Fruit fly (Drosophila melanogaster): ENCODE measurements around the gene Cyp318a1.

The Cyp318a1 gene

DNA sequence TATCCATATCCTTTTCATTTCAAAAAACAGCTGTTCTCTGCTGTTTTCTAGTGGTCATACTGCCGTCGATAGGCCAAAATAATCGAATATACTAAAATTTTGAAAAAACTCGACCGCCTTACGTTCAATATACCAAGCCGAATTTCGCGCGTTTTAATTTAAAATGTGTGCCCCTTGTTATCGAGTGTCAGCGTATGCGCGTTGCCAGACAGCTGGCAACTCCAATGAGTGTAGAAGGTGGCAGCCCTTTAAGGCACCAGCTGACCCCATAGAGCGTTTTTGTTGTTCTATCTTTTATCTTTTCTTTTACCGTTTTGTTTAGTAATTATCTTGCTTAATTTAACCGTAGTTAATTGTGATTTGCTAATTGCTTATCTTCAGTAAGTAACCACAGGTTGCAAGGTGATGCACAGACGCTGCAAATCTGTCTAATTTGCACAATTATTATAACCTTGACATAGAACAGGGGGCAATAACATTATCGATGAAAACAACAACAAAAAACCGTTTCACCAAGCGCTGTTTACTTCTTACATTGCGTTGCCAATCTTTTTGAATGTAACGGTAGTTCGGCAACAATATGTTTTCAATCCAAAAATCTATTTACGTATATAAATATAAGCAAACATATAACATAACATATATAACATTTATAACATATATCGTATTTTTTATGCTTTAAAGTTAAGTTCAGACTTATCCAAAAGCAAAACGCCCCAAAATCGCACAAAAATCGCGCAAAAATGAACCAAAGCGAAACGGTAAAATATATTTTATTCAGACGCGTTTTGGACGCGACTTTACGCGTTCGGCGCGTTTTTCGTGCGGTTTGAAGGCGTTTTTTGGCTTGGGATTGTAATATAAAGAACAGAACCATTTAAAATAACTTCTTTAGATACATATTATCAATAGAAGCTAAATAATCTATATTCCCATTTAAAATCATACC lies 20.0 kb upstream of the Cyp318a1 start, which contains the start of the genes CG1492 and regucalcin:
Gene CG1492 (minus strand): TSS at position 63 of the 949 bp plus-strand sequence.
Gene regucalcin (plus strand): TSS at position 229 of the 949 bp plus-strand sequence.
- TF ChIP-seq bab1 (GFP tag; optimal IDR thresholded peaks at IDR 0.05) (peak; percentile 16), kay (GFP tag; ENCODE audit: borderline replicate concordance) (peak; percentile 65), ovo (GFP tag; optimal IDR thresholded peaks at IDR 0.05) (peak; percentile 81), Clk (GFP tag; optimal IDR thresholded peaks at IDR 0.05) (no peak), pad (GFP tag; optimal IDR thresholded peaks at IDR 0.05) (peak; percentile 40), tj (GFP tag; optimal IDR thresholded peaks at IDR 0.05) (peak; percentile 48), Crg-1 (GFP tag; optimal IDR thresholded peaks at IDR 0.05) (peak; percentile 12), CG33017 (tag; optimal IDR thresholded peaks at IDR 0.05) (no peak), Mnt (GFP tag; optimal IDR thresholded peaks at IDR 0.05) (no peak)

dm6 chrX:12013098-12013493 lies 19.3 kb upstream of the Cyp318a1 start:
- TF ChIP-seq CG12768 (GFP tag; optimal IDR thresholded peaks at IDR 0.05): no peak
- TF ChIP-seq bab1 (GFP tag; optimal IDR thresholded peaks at IDR 0.05): no peak
- TF ChIP-seq cnc (optimal IDR thresholded peaks at IDR 0.05): no peak
- TF ChIP-seq Clk (GFP tag; optimal IDR thresholded peaks at IDR 0.05): no peak
- TF ChIP-seq Hr96 (GFP tag; optimal IDR thresholded peaks at IDR 0.05): no peak
- TF ChIP-seq toe (GFP tag; optimal IDR thresholded peaks at IDR 0.05): no peak
- no peak for TF ChIP-seq kay (GFP tag; ENCODE audit: borderline replicate concordance)
- no peak for TF ChIP-seq CG11617 (GFP tag; optimal IDR thresholded peaks at IDR 0.05)
- no peak for TF ChIP-seq ovo (GFP tag; optimal IDR thresholded peaks at IDR 0.05)
- no peak for TF ChIP-seq CG7101 (tag; optimal IDR thresholded peaks at IDR 0.05)
- no peak for TF ChIP-seq CG14711 (tag; optimal IDR thresholded peaks at IDR 0.05)
- TF ChIP-seq CG7045 (GFP tag; optimal IDR thresholded peaks at IDR 0.05): no peak

- TF ChIP-seq CG33017 (tag; optimal IDR thresholded peaks at IDR 0.05) (no peak), kay (GFP tag; ENCODE audit: borderline replicate concordance) (peak; percentile 95), bab1 (GFP tag; optimal IDR thresholded peaks at IDR 0.05) (no peak), CG7101 (tag; optimal IDR thresholded peaks at IDR 0.05) (no peak)
Observed at dm6 chrX:12014131-12014530, 18.3 kb upstream of the Cyp318a1 start.

DNA sequence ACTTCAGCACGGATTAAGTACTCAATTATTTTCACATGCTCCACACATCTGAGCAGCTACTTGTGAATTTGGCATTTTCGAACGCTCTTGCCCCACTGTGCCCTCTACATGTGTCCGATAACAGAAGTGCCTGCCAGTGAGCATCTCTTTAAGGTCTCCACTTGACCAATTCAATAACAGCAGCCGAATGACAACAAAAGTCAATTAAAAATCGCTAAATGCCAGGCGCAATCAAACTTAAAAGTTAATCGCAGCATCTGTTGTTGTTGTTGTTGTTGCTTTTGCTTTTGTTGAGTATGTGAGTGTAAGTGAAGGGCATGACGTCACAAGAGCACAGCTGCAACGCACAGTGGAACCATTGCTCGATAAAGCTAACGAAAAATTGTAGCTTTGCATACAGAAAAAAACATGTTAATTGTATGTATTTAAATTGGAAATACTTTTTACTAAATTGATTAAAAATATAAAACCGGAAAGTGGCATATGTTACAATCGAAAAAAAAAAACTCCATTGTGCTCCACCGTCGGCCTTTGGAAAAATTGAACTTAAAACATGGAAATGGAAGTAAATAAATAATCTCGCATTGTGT lies 17.5 kb upstream of the Cyp318a1 start:
- peak; percentile 21 for TF ChIP-seq CG1620 (GFP tag; optimal IDR thresholded peaks at IDR 0.05)
- no peak for TF ChIP-seq Hr96 (GFP tag; optimal IDR thresholded peaks at IDR 0.05)
- TF ChIP-seq CG7045 (GFP tag; optimal IDR thresholded peaks at IDR 0.05): no peak
- TF ChIP-seq Mnt (GFP tag; optimal IDR thresholded peaks at IDR 0.05): peak; percentile 11
- peak; percentile 17 for TF ChIP-seq CG14711 (tag; optimal IDR thresholded peaks at IDR 0.05)
- peak; percentile 34 for TF ChIP-seq CG11617 (GFP tag; optimal IDR thresholded peaks at IDR 0.05)
- peak; percentile 83 for TF ChIP-seq kay (GFP tag; ENCODE audit: borderline replicate concordance)
- TF ChIP-seq ovo (GFP tag; optimal IDR thresholded peaks at IDR 0.05): no peak
- no peak for TF ChIP-seq CG33017 (tag; optimal IDR thresholded peaks at IDR 0.05)
- TF ChIP-seq cic (GFP tag; optimal IDR thresholded peaks at IDR 0.05): no peak
- TF ChIP-seq CG7101 (tag; optimal IDR thresholded peaks at IDR 0.05): no peak
- no peak for TF ChIP-seq cnc (optimal IDR thresholded peaks at IDR 0.05)
- no peak for TF ChIP-seq CG5204 (GFP tag; optimal IDR thresholded peaks at IDR 0.05)
- no peak for TF ChIP-seq tj (GFP tag; optimal IDR thresholded peaks at IDR 0.05)
- TF ChIP-seq toe (GFP tag; optimal IDR thresholded peaks at IDR 0.05): no peak
- no peak for TF ChIP-seq bab1 (GFP tag; optimal IDR thresholded peaks at IDR 0.05)
- TF ChIP-seq pad (GFP tag; optimal IDR thresholded peaks at IDR 0.05): no peak
- TF ChIP-seq Crg-1 (GFP tag; optimal IDR thresholded peaks at IDR 0.05): no peak
- no peak for TF ChIP-seq Clk (GFP tag; optimal IDR thresholded peaks at IDR 0.05)
- no peak for TF ChIP-seq CG12768 (GFP tag; optimal IDR thresholded peaks at IDR 0.05)

DNA sequence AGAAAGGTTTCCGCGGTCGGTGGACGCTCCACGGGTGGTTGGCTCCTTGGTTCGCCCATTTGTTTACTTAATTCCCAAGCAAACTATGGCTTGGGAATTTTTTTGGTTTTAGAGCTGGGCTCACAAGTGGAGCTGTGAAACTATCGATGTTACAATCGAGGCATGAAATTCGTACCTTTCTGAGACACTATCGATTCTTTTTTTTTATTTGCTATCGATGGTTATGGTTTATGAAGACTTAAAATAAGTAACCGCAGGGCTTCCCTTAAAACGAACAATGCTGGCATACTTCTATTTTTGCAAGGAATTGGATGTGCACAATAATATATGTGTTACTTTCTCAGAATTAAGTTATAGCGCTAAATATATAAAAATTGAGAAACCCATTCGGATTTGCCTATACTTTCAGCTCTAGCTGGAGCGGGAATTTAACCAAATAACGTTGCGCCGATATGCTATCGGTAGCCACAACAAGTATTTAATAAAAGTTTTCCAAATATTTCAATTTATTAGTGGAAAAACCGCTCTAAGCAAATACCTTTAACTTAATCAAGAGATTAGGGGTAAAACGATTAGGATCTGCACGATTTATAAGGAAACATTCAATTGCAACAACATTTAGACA lies 14.5 kb upstream of the Cyp318a1 start, which contains the start of gene Chrac-16:
Gene Chrac-16 (minus strand): TSS at position 147 of the 625 bp plus-strand sequence.
- no peak for TF ChIP-seq ovo (GFP tag; optimal IDR thresholded peaks at IDR 0.05)
- TF ChIP-seq bab1 (GFP tag; optimal IDR thresholded peaks at IDR 0.05): no peak
- no peak for TF ChIP-seq kay (GFP tag; ENCODE audit: borderline replicate concordance)
- no peak for TF ChIP-seq toe (GFP tag; optimal IDR thresholded peaks at IDR 0.05)
- TF ChIP-seq Crg-1 (GFP tag; optimal IDR thresholded peaks at IDR 0.05): no peak
- TF ChIP-seq CG12768 (GFP tag; optimal IDR thresholded peaks at IDR 0.05): no peak
- no peak for TF ChIP-seq CG7045 (GFP tag; optimal IDR thresholded peaks at IDR 0.05)
- no peak for TF ChIP-seq tj (GFP tag; optimal IDR thresholded peaks at IDR 0.05)
